Worm (Caenorhabditis elegans): ENCODE results near the gene acp-1.

acp-1 gene

DNA sequence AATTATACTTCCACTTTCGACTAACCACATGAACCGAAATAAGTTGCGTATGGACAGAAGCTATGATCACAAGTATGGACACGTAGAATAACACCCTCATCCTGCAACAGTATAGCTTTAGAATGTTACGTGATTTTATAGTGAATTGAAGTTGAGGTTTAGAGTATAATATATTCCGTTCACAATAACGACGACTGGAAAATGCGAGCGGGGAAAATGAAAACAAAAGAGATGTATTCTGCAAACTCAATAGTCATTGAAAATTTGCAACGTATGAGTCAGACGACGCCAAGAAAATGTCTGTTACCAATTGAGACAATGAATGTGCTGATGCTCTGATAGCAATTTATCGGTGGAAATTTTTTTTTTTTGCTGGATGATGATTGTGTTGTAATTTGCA is at the start of gene acp-1:
Gene acp-1 (minus strand): TSS at position 101 of the 400 bp plus-strand sequence.
- TF ChIP-seq klf-2 (GFP tag; conservative IDR thresholded peaks at IDR 0.05) = no peak
- TF ChIP-seq T22C8.4 (GFP tag; IDR thresholded peaks at IDR 0.05) = no peak
- no peak for TF ChIP-seq ztf-23 (GFP tag; IDR thresholded peaks at IDR 0.05)
- no peak for TF ChIP-seq ref-1 (GFP tag; conservative IDR thresholded peaks at IDR 0.05)
- no peak for TF ChIP-seq cog-1 (tag; optimal IDR thresholded peaks at IDR 0.05)
- no peak for TF ChIP-seq flt-1 (GFP tag; IDR thresholded peaks at IDR 0.05)
- no peak for TF ChIP-seq med-1 (GFP tag; optimal IDR thresholded peaks at IDR 0.05; ENCODE audit: insufficient read depth)
- no peak for TF ChIP-seq tab-1 (GFP tag; IDR thresholded peaks at IDR 0.05)
- no peak for TF ChIP-seq ztf-29 (GFP tag; IDR thresholded peaks at IDR 0.05)

DNA sequence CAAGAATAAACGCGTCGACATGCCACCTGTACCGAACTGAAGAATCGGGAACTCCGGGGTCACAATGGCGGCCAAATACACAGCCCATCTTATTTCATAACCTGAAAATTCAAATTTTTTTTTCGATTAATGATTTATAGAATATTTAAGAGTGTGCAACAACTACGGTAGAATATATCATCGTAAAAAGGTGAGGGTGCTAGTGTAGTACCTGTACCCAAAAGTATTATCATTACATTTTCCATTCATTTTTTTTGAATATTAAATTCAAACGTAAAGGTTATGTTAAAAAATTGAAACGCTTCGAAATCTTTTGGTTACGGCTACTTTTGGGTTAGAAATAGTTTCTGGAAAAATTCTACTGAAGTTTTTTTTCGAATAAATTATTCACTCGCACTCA is 44.8 kb upstream of the acp-1 start, which contains the start of gene ZK813.4:
Gene ZK813.4 (minus strand): TSS at position 101 of the 400 bp plus-strand sequence.
- TF ChIP-seq ztf-29 (GFP tag; IDR thresholded peaks at IDR 0.05) (no peak), klf-2 (GFP tag; conservative IDR thresholded peaks at IDR 0.05) (no peak), ztf-23 (GFP tag; IDR thresholded peaks at IDR 0.05) (no peak), tab-1 (GFP tag; IDR thresholded peaks at IDR 0.05) (no peak), ref-1 (GFP tag; conservative IDR thresholded peaks at IDR 0.05) (no peak), flt-1 (GFP tag; IDR thresholded peaks at IDR 0.05) (no peak), med-1 (GFP tag; optimal IDR thresholded peaks at IDR 0.05; ENCODE audit: insufficient read depth) (no peak)

DNA sequence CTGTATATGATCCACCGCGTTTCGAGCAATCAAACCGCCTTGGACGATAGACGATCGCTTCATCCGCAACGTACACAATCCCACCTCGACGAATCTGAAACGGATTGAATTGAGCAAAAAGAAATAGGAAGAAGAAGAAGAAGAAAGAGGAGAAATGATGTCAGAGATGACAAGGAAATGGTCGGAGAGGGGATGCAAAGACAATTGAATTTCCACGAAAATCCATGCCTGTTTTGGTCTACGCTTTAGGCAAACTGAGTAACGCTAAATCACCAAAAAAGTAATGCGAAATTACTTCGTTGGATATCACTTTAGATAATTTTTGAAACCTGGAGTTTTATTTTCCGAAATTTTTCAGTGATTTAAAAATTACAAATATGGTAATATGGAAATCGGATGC is 43.9 kb upstream of the acp-1 start:
- no peak for TF ChIP-seq ztf-23 (GFP tag; IDR thresholded peaks at IDR 0.05)
- no peak for TF ChIP-seq klf-2 (GFP tag; conservative IDR thresholded peaks at IDR 0.05)
- TF ChIP-seq tab-1 (GFP tag; IDR thresholded peaks at IDR 0.05) = no peak
- no peak for TF ChIP-seq ref-1 (GFP tag; conservative IDR thresholded peaks at IDR 0.05)
- no peak for TF ChIP-seq ztf-29 (GFP tag; IDR thresholded peaks at IDR 0.05)
- TF ChIP-seq med-1 (GFP tag; optimal IDR thresholded peaks at IDR 0.05; ENCODE audit: insufficient read depth) = no peak
- no peak for TF ChIP-seq flt-1 (GFP tag; IDR thresholded peaks at IDR 0.05)
- TF ChIP-seq T22C8.4 (GFP tag; IDR thresholded peaks at IDR 0.05) = no peak
- TF ChIP-seq cog-1 (tag; optimal IDR thresholded peaks at IDR 0.05) = no peak

DNA sequence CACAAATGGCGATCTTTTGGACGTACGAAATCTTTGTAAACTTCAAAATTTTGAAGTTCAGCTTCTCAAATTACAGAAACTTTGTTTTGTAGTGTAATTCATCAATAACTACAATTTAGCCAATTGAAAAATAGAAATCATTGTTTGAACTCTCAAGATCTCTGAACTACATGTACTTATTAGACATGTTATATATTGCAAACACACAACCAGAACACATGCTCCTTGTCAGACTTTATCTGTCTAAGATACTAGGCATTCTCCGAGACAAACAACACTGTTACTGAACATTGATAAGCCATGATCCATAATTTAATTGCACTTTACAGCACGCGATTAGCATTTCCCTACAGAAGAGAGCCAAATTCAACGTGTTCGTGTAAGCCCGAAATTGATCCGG is 39.3 kb upstream of the acp-1 start, which contains the start of gene ZK813.6:
Gene ZK813.6 (plus strand): TSS at position 301 of the 400 bp plus-strand sequence.
- no peak for TF ChIP-seq T22C8.4 (GFP tag; IDR thresholded peaks at IDR 0.05)
- TF ChIP-seq ref-1 (GFP tag; conservative IDR thresholded peaks at IDR 0.05) = no peak
- TF ChIP-seq ztf-23 (GFP tag; IDR thresholded peaks at IDR 0.05) = no peak
- no peak for TF ChIP-seq med-1 (GFP tag; optimal IDR thresholded peaks at IDR 0.05; ENCODE audit: insufficient read depth)
- TF ChIP-seq klf-2 (GFP tag; conservative IDR thresholded peaks at IDR 0.05) = no peak
- no peak for TF ChIP-seq flt-1 (GFP tag; IDR thresholded peaks at IDR 0.05)
- TF ChIP-seq ztf-29 (GFP tag; IDR thresholded peaks at IDR 0.05) = no peak
- TF ChIP-seq cog-1 (tag; optimal IDR thresholded peaks at IDR 0.05) = no peak
- no peak for TF ChIP-seq tab-1 (GFP tag; IDR thresholded peaks at IDR 0.05)

DNA sequence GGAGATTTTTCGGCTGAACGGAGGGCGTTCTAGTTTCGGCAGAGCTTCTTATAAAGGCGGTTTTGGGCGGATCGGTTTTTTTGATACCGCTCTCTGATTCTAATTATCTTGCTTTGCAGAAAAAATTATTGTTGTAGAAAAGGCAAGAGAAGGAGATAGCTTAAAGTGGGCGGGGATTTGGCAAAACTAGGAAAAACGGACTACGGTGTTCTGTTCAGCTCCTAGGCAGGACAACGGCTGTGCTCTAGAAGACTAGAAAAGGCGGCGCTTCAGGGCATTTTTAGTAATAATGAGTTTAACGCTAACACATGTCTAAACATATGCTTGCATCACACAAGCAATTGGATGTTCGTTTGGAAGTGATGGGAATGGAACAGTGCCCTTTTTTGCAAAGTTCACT is 33.8 kb upstream of the acp-1 start, which contains the start of gene C04F6.7:
Gene C04F6.7 (minus strand): TSS at position 101 of the 400 bp plus-strand sequence.
- TF ChIP-seq tab-1 (GFP tag; IDR thresholded peaks at IDR 0.05) = no peak
- TF ChIP-seq med-1 (GFP tag; optimal IDR thresholded peaks at IDR 0.05; ENCODE audit: insufficient read depth) = no peak
- TF ChIP-seq ztf-29 (GFP tag; IDR thresholded peaks at IDR 0.05) = no peak

DNA sequence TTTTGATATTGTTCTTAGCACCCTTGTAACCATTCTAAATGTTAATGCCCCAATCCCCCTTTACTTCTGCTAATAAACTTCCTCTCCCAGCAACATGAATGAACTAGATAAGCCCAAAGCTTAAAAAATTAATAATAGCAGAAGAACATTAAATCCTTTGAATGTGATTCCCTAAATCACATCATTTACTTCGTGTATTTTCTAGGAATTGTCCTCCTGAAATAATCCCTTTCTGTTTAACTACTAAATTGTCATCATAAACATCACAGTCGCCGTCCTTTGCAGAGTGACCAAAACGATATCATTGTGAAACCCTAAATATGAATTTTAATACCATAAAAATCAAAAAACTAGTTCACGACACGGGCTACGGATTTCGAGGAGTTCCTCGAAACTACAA is 30.8 kb upstream of the acp-1 start:
- TF ChIP-seq cog-1 (tag; optimal IDR thresholded peaks at IDR 0.05) = no peak
- no peak for TF ChIP-seq ztf-23 (GFP tag; IDR thresholded peaks at IDR 0.05)
- TF ChIP-seq ztf-29 (GFP tag; IDR thresholded peaks at IDR 0.05) = no peak
- TF ChIP-seq T22C8.4 (GFP tag; IDR thresholded peaks at IDR 0.05) = no peak
- no peak for TF ChIP-seq flt-1 (GFP tag; IDR thresholded peaks at IDR 0.05)
- TF ChIP-seq med-1 (GFP tag; optimal IDR thresholded peaks at IDR 0.05; ENCODE audit: insufficient read depth) = no peak
- no peak for TF ChIP-seq ref-1 (GFP tag; conservative IDR thresholded peaks at IDR 0.05)
- no peak for TF ChIP-seq klf-2 (GFP tag; conservative IDR thresholded peaks at IDR 0.05)
- no peak for TF ChIP-seq tab-1 (GFP tag; IDR thresholded peaks at IDR 0.05)

DNA sequence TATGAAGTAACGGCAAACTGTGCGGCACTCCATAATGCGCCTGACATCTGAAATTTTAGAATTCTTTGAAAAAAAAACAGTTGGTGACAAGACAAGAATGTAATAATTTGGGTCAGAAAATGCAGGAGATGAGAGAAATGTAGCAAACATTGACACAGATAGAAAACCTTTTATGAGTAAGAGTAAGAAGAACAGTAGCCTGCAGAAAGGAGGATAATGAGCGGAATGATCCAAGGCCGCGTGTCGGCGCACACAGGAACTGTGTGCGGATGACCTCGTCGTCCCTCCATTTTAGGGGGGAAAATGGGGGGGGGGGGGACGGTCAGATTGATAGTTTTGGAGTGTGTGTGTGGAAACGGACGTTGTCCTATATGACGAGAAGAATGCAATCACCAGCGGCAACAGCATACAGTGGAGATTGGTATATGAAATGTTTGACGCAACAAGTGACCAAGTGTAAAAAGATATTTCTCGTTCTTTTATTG is 29.4 kb upstream of the acp-1 start, which contains the start of gene dhs-27:
Gene dhs-27 (minus strand): TSS at position 51 of the 485 bp plus-strand sequence.
- TF ChIP-seq ztf-23 (GFP tag; IDR thresholded peaks at IDR 0.05) = no peak
- TF ChIP-seq flt-1 (GFP tag; IDR thresholded peaks at IDR 0.05) = no peak
- no peak for TF ChIP-seq cog-1 (tag; optimal IDR thresholded peaks at IDR 0.05)
- no peak for TF ChIP-seq klf-2 (GFP tag; conservative IDR thresholded peaks at IDR 0.05)
- TF ChIP-seq med-1 (GFP tag; optimal IDR thresholded peaks at IDR 0.05; ENCODE audit: insufficient read depth) = no peak
- no peak for TF ChIP-seq T22C8.4 (GFP tag; IDR thresholded peaks at IDR 0.05)
- no peak for TF ChIP-seq ztf-29 (GFP tag; IDR thresholded peaks at IDR 0.05)
- TF ChIP-seq tab-1 (GFP tag; IDR thresholded peaks at IDR 0.05) = no peak
- no peak for TF ChIP-seq ref-1 (GFP tag; conservative IDR thresholded peaks at IDR 0.05)

DNA sequence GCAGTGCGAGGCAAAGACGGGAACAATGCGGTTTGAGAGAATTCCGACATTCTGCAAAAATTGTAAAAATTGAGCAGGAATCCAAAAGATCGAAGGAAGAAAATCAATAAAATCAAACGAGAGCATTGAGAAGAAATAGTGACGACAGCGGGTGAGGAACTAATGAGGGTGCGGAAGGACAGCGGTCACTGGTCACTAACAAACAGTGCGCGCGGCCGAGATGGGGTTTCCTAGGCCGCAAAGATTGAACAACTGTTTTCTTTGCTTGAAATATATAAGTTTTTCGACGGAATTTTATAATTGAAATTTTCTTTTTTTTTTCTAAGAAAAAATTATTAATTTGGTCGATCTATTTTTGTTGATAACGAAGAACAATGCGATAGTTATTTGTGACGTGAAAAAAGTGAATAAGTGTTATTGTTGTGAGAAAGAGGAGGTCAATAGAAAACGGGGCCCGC is 26.3 kb upstream of the acp-1 start, which contains the start of gene unc-78:
Gene unc-78 (minus strand): TSS at position 51 of the 458 bp plus-strand sequence.
- no peak for TF ChIP-seq ref-1 (GFP tag; conservative IDR thresholded peaks at IDR 0.05)
- TF ChIP-seq ztf-23 (GFP tag; IDR thresholded peaks at IDR 0.05) = no peak
- TF ChIP-seq ztf-29 (GFP tag; IDR thresholded peaks at IDR 0.05) = no peak
- no peak for TF ChIP-seq flt-1 (GFP tag; IDR thresholded peaks at IDR 0.05)
- TF ChIP-seq cog-1 (tag; optimal IDR thresholded peaks at IDR 0.05) = no peak
- TF ChIP-seq tab-1 (GFP tag; IDR thresholded peaks at IDR 0.05) = no peak
- TF ChIP-seq T22C8.4 (GFP tag; IDR thresholded peaks at IDR 0.05) = no peak
- TF ChIP-seq klf-2 (GFP tag; conservative IDR thresholded peaks at IDR 0.05) = no peak
- TF ChIP-seq med-1 (GFP tag; optimal IDR thresholded peaks at IDR 0.05; ENCODE audit: insufficient read depth) = no peak

DNA sequence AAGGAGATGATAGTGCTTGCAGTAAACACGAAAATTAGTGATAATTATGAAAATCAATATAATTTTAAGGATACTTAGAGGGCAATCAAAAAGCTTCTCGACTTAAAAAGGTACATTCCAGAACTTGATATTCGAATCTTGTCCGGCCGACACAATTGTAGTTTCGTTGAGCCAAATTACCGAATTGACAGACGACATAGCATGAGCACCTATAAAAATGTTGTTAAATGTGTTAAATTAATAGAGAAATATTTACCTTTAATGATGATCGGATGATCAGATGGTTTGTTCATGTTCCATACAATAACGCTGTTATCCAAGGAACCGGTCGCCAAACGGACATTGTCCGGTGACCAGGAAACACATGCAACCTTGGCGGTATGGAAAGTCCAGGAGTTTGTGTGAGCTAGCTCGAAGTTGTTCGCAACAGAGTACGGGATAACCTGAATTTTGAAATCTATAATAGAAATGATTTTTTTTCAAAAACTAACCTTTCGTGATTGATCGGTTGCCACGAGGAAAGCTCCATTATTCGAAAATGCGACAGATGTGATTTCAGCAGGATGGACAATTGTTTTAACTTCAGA is 23.5 kb upstream of the acp-1 start:
- no peak for TF ChIP-seq cog-1 (tag; optimal IDR thresholded peaks at IDR 0.05)
- no peak for TF ChIP-seq tab-1 (GFP tag; IDR thresholded peaks at IDR 0.05)
- no peak for TF ChIP-seq ztf-29 (GFP tag; IDR thresholded peaks at IDR 0.05)
- TF ChIP-seq flt-1 (GFP tag; IDR thresholded peaks at IDR 0.05) = no peak
- TF ChIP-seq ztf-23 (GFP tag; IDR thresholded peaks at IDR 0.05) = no peak
